Worm (Caenorhabditis elegans) whole organism, L4 larva: ENCODE data around the gene C03G6.6.
"Not testable (repeated sequence)": the region's sequence is repeated elsewhere in the genome, so short reads cannot be mapped to it uniquely, and the experiment has no call there.

Experiments used
- F37D6.2 ChIP-seq: sonication (generic microtip); optimal IDR thresholded peaks from 2 replicates; lab custom pipeline; 2016; ENCODE audit warnings: mild to moderate bottlenecking, missing genetic modification characterization, missing compliant biosample characterization
- T20F7.1 ChIP-seq: fragments of 200-800 bp; sonication (Bioruptor generic); optimal IDR thresholded peaks from 2 replicates; lab custom pipeline; 2018; ENCODE audit warnings: mild to moderate bottlenecking, missing genetic modification characterization, missing compliant biosample characterization
- Y105C5A.15 ChIP-seq: fragments of 200-800 bp; sonication (Bioruptor generic); IDR thresholded peaks from 2 replicates; pipeline ENCODE4 v1.3.6; 2022; ENCODE audit warnings: missing genetic modification characterization, missing compliant biosample characterization
- Y5F2A.4 ChIP-seq: fragments of 200-800 bp; sonication (Bioruptor generic); optimal IDR thresholded peaks from 2 replicates; lab custom pipeline; 2018; ENCODE audit warnings: mild to moderate bottlenecking, missing genetic modification characterization, missing compliant biosample characterization
- aly-2 ChIP-seq: sonication (generic microtip); optimal IDR thresholded peaks from 2 replicates; lab custom pipeline; 2018; ENCODE audit warnings: missing biosample characterization, missing genetic modification characterization
- ama-1 ChIP-seq: fragments of 150-350 bp; optimal IDR thresholded peaks from 2 replicates; lab custom pipeline; 2014; ENCODE audit warnings: inconsistent platforms, mixed read lengths
- dmd-8 ChIP-seq: fragments of 200-800 bp; sonication (Bioruptor generic); IDR thresholded peaks from 2 replicates; pipeline ENCODE4 v1.3.6; 2022; ENCODE audit warnings: missing genetic modification characterization, missing compliant biosample characterization
- duxl-1 ChIP-seq: sonication (generic microtip); optimal IDR thresholded peaks from 2 replicates; lab custom pipeline; 2016; ENCODE audit warnings: mild to moderate bottlenecking, missing genetic modification characterization, moderate library complexity, missing compliant biosample characterization; ENCODE audit not compliant: poor library complexity
- dve-1 ChIP-seq: sonication (generic microtip); optimal IDR thresholded peaks from 2 replicates; lab custom pipeline; 2017; ENCODE audit warnings: antibody characterized with exemption, mild to moderate bottlenecking, missing genetic modification characterization, missing compliant biosample characterization; ENCODE audit not compliant: insufficient read depth
- egl-27 ChIP-seq: sonication (generic microtip); optimal IDR thresholded peaks from 3 replicates; lab custom pipeline; 2017; ENCODE audit warnings: missing biosample characterization, missing genetic modification reagents, missing genetic modification characterization
- fos-1 ChIP-seq: fragments of 150-350 bp; optimal IDR thresholded peaks from 2 replicates; lab custom pipeline; 2014; ENCODE audit warnings: missing biosample characterization, missing genetic modification characterization
- hlh-11 ChIP-seq: fragments of 200-800 bp; sonication (Bioruptor generic); optimal IDR thresholded peaks from 2 replicates; lab custom pipeline; 2018; ENCODE audit warnings: mild to moderate bottlenecking, missing genetic modification characterization, missing compliant biosample characterization
- lin-1 ChIP-seq: fragments of 200-800 bp; sonication (Bioruptor generic); IDR thresholded peaks from 2 replicates; pipeline ENCODE4 v1.3.6; 2022; ENCODE audit warnings: missing genetic modification reagents, missing genetic modification characterization, missing compliant biosample characterization
- lin-15B ChIP-seq: fragments of 150-350 bp; sonication (generic microtip); optimal IDR thresholded peaks from 3 replicates; lab custom pipeline; 2014; ENCODE audit warnings: missing biosample characterization, missing genetic modification characterization
- lin-29 ChIP-seq: fragments of 200-800 bp; sonication (Bioruptor generic); IDR thresholded peaks from 2 replicates; pipeline ENCODE4 v1.3.6; 2022; ENCODE audit warnings: missing genetic modification reagents, missing genetic modification characterization, missing compliant biosample characterization
- lin-39 ChIP-seq: fragments of 150-350 bp; optimal IDR thresholded peaks from 2 replicates; lab custom pipeline; 2014; ENCODE audit warnings: missing biosample characterization, missing genetic modification reagents, missing genetic modification characterization
- lir-3 ChIP-seq: sonication (generic microtip); optimal IDR thresholded peaks from 2 replicates; lab custom pipeline; 2016; ENCODE audit warnings: mild to moderate bottlenecking, missing genetic modification characterization, missing compliant biosample characterization
- nhr-102 ChIP-seq: sonication (generic microtip); optimal IDR thresholded peaks from 2 replicates; lab custom pipeline; 2016; ENCODE audit warnings: mild to moderate bottlenecking, missing genetic modification characterization, moderate library complexity, missing compliant biosample characterization
- nhr-111 ChIP-seq: fragments of 200-800 bp; sonication (Bioruptor generic); optimal IDR thresholded peaks from 2 replicates; lab custom pipeline; 2018; ENCODE audit warnings: mild to moderate bottlenecking, missing genetic modification characterization, missing compliant biosample characterization
- nhr-41 ChIP-seq: fragments of 200-800 bp; sonication (Bioruptor generic); IDR thresholded peaks from 2 replicates; pipeline ENCODE4 v1.3.6; 2022; ENCODE audit warnings: missing genetic modification reagents, missing genetic modification characterization, missing compliant biosample characterization
- nhr-6 ChIP-seq: fragments of 150-350 bp; optimal IDR thresholded peaks from 2 replicates; lab custom pipeline; 2014; ENCODE audit warnings: missing biosample characterization, missing genetic modification characterization
- nhr-76 ChIP-seq: fragments of 150-350 bp; optimal IDR thresholded peaks from 2 replicates; lab custom pipeline; 2014; ENCODE audit warnings: missing biosample characterization, missing genetic modification characterization
- nhr-77 ChIP-seq: fragments of 150-350 bp; optimal IDR thresholded peaks from 2 replicates; lab custom pipeline; 2014; ENCODE audit warnings: missing biosample characterization, missing genetic modification characterization
- pha-4 ChIP-seq, 2 experiments: fragments of 150-350 bp in 1 of 2; fragments of 200-800 bp in 1 of 2; sonication (Bioruptor generic) in 1 of 2; IDR thresholded peaks in 1 of 2; optimal IDR thresholded peaks in 1 of 2; 2 replicates each; pipeline versions ENCODE4 v1.3.6 to Lab custom; 2014 to 2022; ENCODE audit warnings: missing genetic modification characterization in 2 of 2, missing genetic modification reagents in 2 of 2, missing biosample characterization in 1 of 2, missing compliant biosample characterization in 1 of 2
- php-3 ChIP-seq: fragments of 200-800 bp; sonication (Bioruptor generic); IDR thresholded peaks from 2 replicates; pipeline ENCODE4 v1.3.6; 2022; ENCODE audit warnings: missing genetic modification reagents, missing genetic modification characterization, missing compliant biosample characterization
- pqm-1 ChIP-seq: sonication (generic microtip); optimal IDR thresholded peaks from 2 replicates; lab custom pipeline; 2017; ENCODE audit warnings: missing biosample characterization, missing genetic modification characterization
- saeg-2 ChIP-seq: fragments of 200-800 bp; sonication (Bioruptor generic); IDR thresholded peaks from 2 replicates; pipeline ENCODE4 v1.3.6; 2022; ENCODE audit warnings: missing genetic modification reagents, missing genetic modification characterization, missing compliant biosample characterization
- sdz-12 ChIP-seq: fragments of 200-800 bp; sonication (Bioruptor generic); optimal IDR thresholded peaks from 2 replicates; lab custom pipeline; 2018; ENCODE audit warnings: mild to moderate bottlenecking, missing genetic modification characterization, missing compliant biosample characterization
- skn-1 ChIP-seq: fragments of 150-350 bp; optimal IDR thresholded peaks from 2 replicates; lab custom pipeline; 2014; ENCODE audit warnings: missing biosample characterization, missing genetic modification characterization
- unc-62 ChIP-seq, 3 experiments: fragments of 150-350 bp in 1 of 3; sonication (generic microtip); optimal IDR thresholded peaks in 2 of 3; peaks in 1 of 3; 1 replicate in 1 of 3; 2 replicates in 2 of 3; lab custom pipeline; 2014 to 2017; ENCODE audit warnings: missing biosample characterization in 3 of 3, missing genetic modification characterization in 3 of 3, missing genetic modification reagents in 3 of 3, missing genotype in 1 of 3
- zag-1 ChIP-seq: fragments of 150-350 bp; optimal IDR thresholded peaks from 2 replicates; lab custom pipeline; 2014; ENCODE audit warnings: missing biosample characterization, missing genetic modification characterization
- zfp-2 ChIP-seq: sonication (generic microtip); optimal IDR thresholded peaks from 2 replicates; lab custom pipeline; 2016; ENCODE audit warnings: mild to moderate bottlenecking, missing genetic modification characterization, missing compliant biosample characterization
- zip-2 ChIP-seq: fragments of 150-350 bp; optimal IDR thresholded peaks from 2 replicates; lab custom pipeline; 2014; ENCODE audit warnings: missing biosample characterization, missing genetic modification characterization

The C03G6.6 gene

DNA sequence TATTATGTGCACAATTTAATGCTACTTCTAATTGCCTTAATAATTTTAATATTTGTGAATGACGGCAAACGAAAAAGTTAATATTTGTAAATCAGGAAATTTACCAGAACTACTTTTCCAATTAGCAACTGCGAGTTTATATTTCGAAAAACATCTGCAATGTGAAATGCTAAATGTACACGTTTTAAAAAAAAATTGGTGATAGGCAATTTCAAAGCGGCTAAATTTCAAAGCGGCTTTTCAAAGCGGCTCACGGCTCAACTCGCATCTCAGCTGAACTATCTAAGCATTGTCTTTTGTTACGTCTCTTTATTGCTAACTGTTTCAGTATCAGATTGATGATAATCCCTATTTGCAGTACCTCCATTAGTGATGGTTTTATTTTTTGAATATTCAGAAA is 17.4 kb upstream of the C03G6.6 start, which contains the start of gene srh-187:
TSS of gene srh-187 (minus strand) at position 101 of the 400 bp plus-strand sequence.
- TF ChIP-seq lin-15B (tag; lab: Kevin White, UChicago) (no peak), saeg-2 (no peak), ama-1 (lab: Kevin White, UChicago) (no peak), egl-27 (tag; lab: Kevin White, UChicago) (no peak)
- TF ChIP-seq, all 104 proteins: peak for 0

DNA sequence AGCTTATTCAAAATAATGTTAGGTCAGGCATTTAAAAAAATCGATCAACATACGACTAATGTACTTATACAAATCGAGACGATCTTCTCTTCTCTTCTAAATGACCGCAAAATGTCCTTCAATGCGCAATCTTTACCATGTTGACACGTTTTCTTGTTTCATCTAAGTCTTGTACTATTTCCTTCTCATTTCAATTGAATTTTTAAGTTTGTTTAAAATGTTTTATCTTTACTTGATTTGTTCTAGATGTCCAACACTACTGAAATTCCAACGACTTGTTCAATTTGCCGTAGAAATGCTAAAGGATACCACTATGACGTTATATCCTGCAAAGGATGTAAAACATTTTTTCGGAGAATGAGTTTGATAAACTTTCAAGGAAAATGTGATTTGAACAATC is 15.3 kb upstream of the C03G6.6 start, which contains the start of the genes nhr-263 and nhr-148:
TSS of gene nhr-263 (minus strand) at position 101 of the 400 bp plus-strand sequence.
TSS of gene nhr-148 (plus strand) at position 215 of the 400 bp plus-strand sequence.
- no peak for TF ChIP-seq T20F7.1 (GFP tag; lab: Kevin White, UChicago)
- no peak for TF ChIP-seq duxl-1 (tag; lab: Kevin White, UChicago)
- TF ChIP-seq zfp-2: no peak
- TF ChIP-seq nhr-6: no peak
- no peak for TF ChIP-seq pqm-1
- no peak for TF ChIP-seq lin-29 (GFP tag; lab: Robert Waterston, UW)
- TF ChIP-seq nhr-102 (tag; lab: Kevin White, UChicago): no peak
- no peak for TF ChIP-seq zag-1 (tag; lab: Kevin White, UChicago)
- TF ChIP-seq nhr-41 (GFP tag; lab: Robert Waterston, UW): no peak
- no peak for TF ChIP-seq zip-2 (tag; lab: Kevin White, UChicago)
- no peak for TF ChIP-seq Y105C5A.15 (GFP tag; lab: Robert Waterston, UW)
- no peak for TF ChIP-seq fos-1 (tag; lab: Kevin White, UChicago)
- no peak for TF ChIP-seq Y5F2A.4 (GFP tag; lab: Kevin White, UChicago)
- TF ChIP-seq nhr-111: no peak
- TF ChIP-seq dve-1 (tag; lab: Kevin White, UChicago): no peak
- TF ChIP-seq F37D6.2 (tag; lab: Kevin White, UChicago): no peak
- no peak for TF ChIP-seq lir-3 (tag; lab: Kevin White, UChicago)
- TF ChIP-seq, all 104 proteins: peak for 0

DNA sequence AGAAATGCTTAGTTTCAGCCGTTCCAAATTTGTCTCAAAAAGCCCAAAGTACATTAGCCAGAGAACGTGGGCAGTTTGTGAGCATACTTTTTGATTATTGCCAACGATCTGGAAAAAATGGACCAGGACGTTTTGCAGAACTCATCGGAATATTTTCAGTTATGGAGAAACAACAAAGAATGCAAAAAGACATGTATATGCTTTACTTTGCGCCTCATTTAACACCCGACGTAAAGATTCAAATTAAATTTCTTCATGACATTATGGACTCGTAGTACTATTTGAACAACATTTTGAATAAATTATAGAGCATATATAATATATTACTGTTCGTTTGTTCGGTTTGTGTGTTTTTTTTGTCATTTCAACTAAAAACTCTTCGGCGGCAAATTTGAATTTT is 13.7 kb upstream of the C03G6.6 start, which contains the start of gene srh-244:
TSS of gene srh-244 (plus strand) at position 301 of the 400 bp plus-strand sequence.
- TF ChIP-seq aly-2 (tag; lab: Kevin White, UChicago) (no peak), unc-62 (GFP tag; optimal IDR thresholded peaks at IDR 0.05 in 1 of 2; lab: Kevin White, UChicago) (peak in 1 of 2 experiments; percentile 62), unc-62 (tag; optimal IDR thresholded peaks at IDR 0.05; lab: Kevin White, UChicago) (no peak)

DNA sequence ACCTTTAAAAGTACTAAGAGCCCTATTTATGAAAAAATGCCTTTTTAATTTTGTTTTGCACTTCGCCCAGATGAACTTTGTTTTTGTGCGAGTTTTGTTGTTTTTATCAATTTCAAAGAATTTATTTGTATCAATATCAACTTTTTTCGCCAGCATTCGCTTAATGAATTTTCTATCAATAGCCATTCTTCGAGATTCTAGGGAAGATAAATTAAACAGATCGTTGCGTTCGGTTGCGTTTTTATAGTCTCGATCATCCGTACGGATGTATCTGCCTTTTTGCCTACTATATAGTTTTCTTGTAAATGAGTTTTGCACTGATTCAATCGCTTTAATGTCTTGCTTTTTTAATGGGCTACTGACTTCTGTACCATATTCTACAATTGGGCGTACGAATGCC is 11.7 kb upstream of the C03G6.6 start, which contains the start of gene nhr-147:
TSS of gene nhr-147 (plus strand) at position 301 of the 400 bp plus-strand sequence.
- TF ChIP-seq lin-1 (GFP tag; lab: Robert Waterston, UW); skn-1 (tag; lab: Kevin White, UChicago); sdz-12 (GFP tag; lab: Kevin White, UChicago): not testable (repeated sequence)

DNA sequence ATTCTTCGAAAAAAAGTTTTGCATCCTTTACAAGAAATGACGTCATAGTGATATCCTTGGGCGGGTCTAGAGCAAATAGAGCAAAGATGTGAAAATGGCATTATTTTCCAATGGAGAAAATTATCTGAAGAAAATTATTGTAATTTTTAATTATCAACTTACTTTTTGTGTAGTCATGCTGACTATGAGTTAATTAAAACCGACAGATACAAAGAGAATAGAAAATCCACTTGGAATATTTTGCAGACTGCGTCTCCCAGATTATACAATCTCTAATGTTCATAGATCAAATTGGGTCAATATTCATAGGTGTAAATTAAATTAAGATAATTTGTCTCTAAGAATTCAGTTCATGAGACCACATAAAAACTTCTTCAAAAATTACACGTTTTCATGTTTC is 7.7 kb upstream of the C03G6.6 start, which contains the start of gene nhr-149:
TSS of gene nhr-149 (minus strand) at position 101 of the 400 bp plus-strand sequence.
- no peak for TF ChIP-seq nhr-76 (tag; lab: Kevin White, UChicago)
- no peak for TF ChIP-seq lin-39 (tag; lab: Kevin White, UChicago)
- TF ChIP-seq pha-4 (GFP tag; IDR thresholded peaks at IDR 0.05; lab: Robert Waterston, UW): no peak
- TF ChIP-seq pha-4 (tag; optimal IDR thresholded peaks at IDR 0.05; lab: Kevin White, UChicago): no peak
- no peak for TF ChIP-seq dmd-8 (GFP tag; lab: Robert Waterston, UW)
- TF ChIP-seq nhr-77 (tag; lab: Kevin White, UChicago): no peak
- TF ChIP-seq hlh-11: no peak
- TF ChIP-seq lin-15B (tag; lab: Kevin White, UChicago): no peak
- TF ChIP-seq php-3 (GFP tag; lab: Robert Waterston, UW): no peak
